Fruit fly (Drosophila melanogaster) whole organism, embryonic: Measurements from ENCODE around the gene Smox.

Experiments used
- Ada2b ChIP-seq: fragments of 200-800 bp; sonication (Bioruptor generic); IDR thresholded peaks from 2 replicates; pipeline ENCODE4 v1.3.6; 2022; ENCODE audit warnings: missing biosample characterization, missing genetic modification characterization
- CG11398 ChIP-seq: fragments of 200-800 bp; sonication (Bioruptor generic); optimal IDR thresholded peaks from 2 replicates; lab custom pipeline; 2016; ENCODE audit warnings: missing biosample characterization, missing genetic modification characterization
- CG12155 ChIP-seq: fragments of 200-800 bp; sonication (Bioruptor generic); optimal IDR thresholded peaks from 3 replicates; lab custom pipeline; 2016; ENCODE audit warnings: missing biosample characterization, missing genetic modification characterization
- CG12299 ChIP-seq: fragments of 200-800 bp; sonication (Bioruptor generic); optimal IDR thresholded peaks from 2 replicates; lab custom pipeline; 2018; ENCODE audit warnings: missing biosample characterization, mild to moderate bottlenecking, missing genetic modification characterization
- CG12391 ChIP-seq: fragments of 200-800 bp; sonication (Bioruptor generic); optimal IDR thresholded peaks from 3 replicates; lab custom pipeline; 2018; ENCODE audit warnings: missing biosample characterization, mild to moderate bottlenecking, missing genetic modification characterization, moderate library complexity
- CG13424 ChIP-seq: fragments of 200-800 bp; sonication (Bioruptor generic); optimal IDR thresholded peaks from 2 replicates; lab custom pipeline; 2019; ENCODE audit warnings: missing biosample characterization, mild to moderate bottlenecking, missing genetic modification characterization, moderate library complexity
- CG13775 ChIP-seq: fragments of 200-800 bp; sonication (Bioruptor generic); optimal IDR thresholded peaks from 3 replicates; lab custom pipeline; 2017; ENCODE audit warnings: missing biosample characterization, mild to moderate bottlenecking, missing genetic modification characterization
- CG15601 ChIP-seq: fragments of 200-800 bp; sonication (Bioruptor generic); optimal IDR thresholded peaks from 3 replicates; lab custom pipeline; 2019; ENCODE audit warnings: missing biosample characterization, mild to moderate bottlenecking, missing genetic modification characterization, moderate library complexity
- CG1792 ChIP-seq: fragments of 200-800 bp; sonication (Bioruptor generic); optimal IDR thresholded peaks from 2 replicates; lab custom pipeline; 2016; ENCODE audit warnings: missing biosample characterization, missing genetic modification characterization
- CG18619 ChIP-seq: fragments of 200-800 bp; sonication (Bioruptor generic); optimal IDR thresholded peaks from 3 replicates; lab custom pipeline; 2017; ENCODE audit warnings: missing biosample characterization, mild to moderate bottlenecking, missing genetic modification characterization
- CG3065 ChIP-seq: fragments of 200-800 bp; sonication (Bioruptor generic); optimal IDR thresholded peaks from 2 replicates; lab custom pipeline; 2016; ENCODE audit warnings: missing biosample characterization, missing genetic modification characterization
- CG3407 ChIP-seq: fragments of 200-800 bp; sonication (Bioruptor generic); optimal IDR thresholded peaks from 2 replicates; lab custom pipeline; 2018; ENCODE audit warnings: missing biosample characterization, mild to moderate bottlenecking, missing genetic modification characterization
- CG42726 ChIP-seq: fragments of 200-800 bp; sonication (Bioruptor generic); IDR thresholded peaks from 2 replicates; pipeline ENCODE4 v1.3.6; 2022; ENCODE audit warnings: missing biosample characterization, missing genetic modification characterization; ENCODE audit not compliant: partially characterized antibody
- CG6272 ChIP-seq: fragments of 200-800 bp; sonication (Bioruptor generic); IDR thresholded peaks from 2 replicates; pipeline ENCODE4 v1.3.6; 2022; ENCODE audit warnings: missing biosample characterization, missing genetic modification characterization
- CG6765 ChIP-seq: fragments of 200-800 bp; sonication (Bioruptor generic); optimal IDR thresholded peaks from 3 replicates; lab custom pipeline; 2017; ENCODE audit warnings: missing biosample characterization, mild to moderate bottlenecking, missing genetic modification characterization
- CG7928 ChIP-seq: fragments of 200-800 bp; sonication (Bioruptor generic); optimal IDR thresholded peaks from 2 replicates; lab custom pipeline; 2017; ENCODE audit warnings: missing biosample characterization, mild to moderate bottlenecking, missing genetic modification characterization
- CG8388 ChIP-seq: fragments of 200-800 bp; sonication (Bioruptor generic); optimal IDR thresholded peaks from 2 replicates; lab custom pipeline; 2019; ENCODE audit warnings: missing biosample characterization, mild to moderate bottlenecking, missing genetic modification characterization, moderate library complexity
- CG9609 ChIP-seq: fragments of 200-800 bp; sonication (Bioruptor generic); optimal IDR thresholded peaks from 3 replicates; lab custom pipeline; 2016; ENCODE audit warnings: missing biosample characterization, missing genetic modification characterization
- CG9797 ChIP-seq: fragments of 200-800 bp; sonication (Bioruptor generic); optimal IDR thresholded peaks from 3 replicates; lab custom pipeline; 2018; ENCODE audit warnings: missing biosample characterization, mild to moderate bottlenecking, missing genetic modification characterization
- Dfd ChIP-seq, 2 experiments: fragments of >200 bp; optimal IDR thresholded peaks; 2 replicates each; lab custom pipeline; 2017; ENCODE audit warnings: missing biosample characterization in 2 of 2, missing genetic modification characterization in 2 of 2
- Dref ChIP-seq: fragments of 200-800 bp; sonication (Bioruptor generic); IDR thresholded peaks from 2 replicates; pipeline ENCODE4 v1.3.6; 2022; ENCODE audit warnings: missing biosample characterization, missing genetic modification characterization
- E2f1 ChIP-seq: fragments of 200-800 bp; sonication (Bioruptor generic); IDR thresholded peaks from 2 replicates; pipeline ENCODE4 v1.3.6; 2022; ENCODE audit warnings: missing biosample characterization, missing genetic modification characterization
- E2f2 ChIP-seq: fragments of 200-800 bp; sonication (Bioruptor generic); IDR thresholded peaks from 2 replicates; pipeline ENCODE4 v1.3.6; 2022; ENCODE audit warnings: missing biosample characterization, missing genetic modification characterization
- Mes4 ChIP-seq: fragments of 200-800 bp; sonication (Bioruptor generic); optimal IDR thresholded peaks from 2 replicates; lab custom pipeline; 2016; ENCODE audit warnings: missing biosample characterization, missing genetic modification characterization
- Mrtf ChIP-seq: fragments of 200-800 bp; sonication (Bioruptor generic); IDR thresholded peaks from 3 replicates; pipeline ENCODE4 v1.3.6; 2022; ENCODE audit warnings: missing biosample characterization, missing genetic modification characterization
- PHDP ChIP-seq: fragments of 200-800 bp; sonication (Bioruptor generic); optimal IDR thresholded peaks from 3 replicates; lab custom pipeline; 2018; ENCODE audit warnings: missing biosample characterization, mild to moderate bottlenecking, missing genetic modification characterization, moderate library complexity
- al ChIP-seq: fragments of 200-800 bp; sonication (Bioruptor generic); IDR thresholded peaks from 2 replicates; pipeline ENCODE4 v1.3.6; 2022; ENCODE audit warnings: missing biosample characterization, missing genetic modification characterization
- caup ChIP-seq: fragments of 200-800 bp; sonication (Bioruptor generic); optimal IDR thresholded peaks from 3 replicates; lab custom pipeline; 2017; ENCODE audit warnings: missing biosample characterization, mild to moderate bottlenecking, missing genetic modification characterization, moderate library complexity; ENCODE audit not compliant: severe bottlenecking
- ci ChIP-seq: fragments of 200-800 bp; sonication (Bioruptor generic); IDR thresholded peaks from 3 replicates; pipeline ENCODE4 v1.3.6; 2022; ENCODE audit warnings: missing biosample characterization, missing genetic modification characterization
- crc ChIP-seq: fragments of 200-800 bp; sonication (Bioruptor generic); optimal IDR thresholded peaks from 2 replicates; lab custom pipeline; 2016; ENCODE audit warnings: missing biosample characterization, missing genetic modification characterization
- crp ChIP-seq, 2 experiments: fragments of 200-800 bp; sonication (Bioruptor generic); optimal IDR thresholded peaks; 2 replicates in 1 of 2; 3 replicates in 1 of 2; lab custom pipeline; 2017; ENCODE audit warnings: missing biosample characterization in 2 of 2, missing genetic modification characterization in 2 of 2, mild to moderate bottlenecking in 1 of 2, moderate library complexity in 1 of 2
- dmrt99B ChIP-seq: fragments of 200-800 bp; sonication (Bioruptor generic); optimal IDR thresholded peaks from 2 replicates; lab custom pipeline; 2018; ENCODE audit warnings: missing biosample characterization, mild to moderate bottlenecking, missing genetic modification characterization, moderate library complexity
- emc ChIP-seq: fragments of 200-800 bp; sonication (Bioruptor generic); optimal IDR thresholded peaks from 2 replicates; lab custom pipeline; 2016; ENCODE audit warnings: missing biosample characterization, missing genetic modification characterization
- eve ChIP-seq, 2 experiments: fragments of >200 bp; optimal IDR thresholded peaks; 2 replicates each; lab custom pipeline; 2017; ENCODE audit warnings: missing biosample characterization in 2 of 2, missing genetic modification characterization in 2 of 2
- ewg ChIP-seq: fragments of 200-800 bp; sonication (Bioruptor generic); optimal IDR thresholded peaks from 3 replicates; lab custom pipeline; 2017; ENCODE audit warnings: mild to moderate bottlenecking, missing biosample characterization, missing genetic modification reagents, missing genetic modification characterization
- fd96Cb ChIP-seq: fragments of 200-800 bp; sonication (Bioruptor generic); optimal IDR thresholded peaks from 2 replicates; lab custom pipeline; 2018; ENCODE audit warnings: missing biosample characterization, mild to moderate bottlenecking, missing genetic modification characterization, moderate library complexity
- fu2 ChIP-seq: fragments of 200-800 bp; sonication (Bioruptor generic); optimal IDR thresholded peaks from 2 replicates; lab custom pipeline; 2016; ENCODE audit warnings: missing biosample characterization, missing genetic modification characterization
- grn ChIP-seq: fragments of 200-800 bp; sonication (Bioruptor generic); optimal IDR thresholded peaks from 3 replicates; lab custom pipeline; 2017; ENCODE audit warnings: missing biosample characterization, missing genetic modification characterization
- klu ChIP-seq: fragments of 200-800 bp; sonication (Bioruptor generic); IDR thresholded peaks from 2 replicates; pipeline ENCODE4 v1.3.6; 2022; ENCODE audit warnings: missing biosample characterization, missing genetic modification characterization
- luna ChIP-seq: fragments of 200-800 bp; sonication (Bioruptor generic); optimal IDR thresholded peaks from 2 replicates; lab custom pipeline; 2016; ENCODE audit warnings: missing biosample characterization, missing genetic modification characterization
- nmo ChIP-seq: fragments of 200-800 bp; sonication (Bioruptor generic); optimal IDR thresholded peaks from 2 replicates; lab custom pipeline; 2018; ENCODE audit warnings: missing biosample characterization, mild to moderate bottlenecking, missing genetic modification characterization, moderate library complexity
- ranshi ChIP-seq: fragments of 200-800 bp; sonication (Bioruptor generic); IDR thresholded peaks from 2 replicates; pipeline ENCODE4 v1.3.6; 2022; ENCODE audit warnings: missing biosample characterization, missing genetic modification characterization
- repo ChIP-seq: fragments of 200-800 bp; sonication (Bioruptor generic); optimal IDR thresholded peaks from 2 replicates; lab custom pipeline; 2016; ENCODE audit warnings: missing biosample characterization, missing genetic modification characterization
- sd ChIP-seq: fragments of 200-800 bp; sonication (Bioruptor generic); optimal IDR thresholded peaks from 3 replicates; lab custom pipeline; 2018; ENCODE audit warnings: missing biosample characterization, mild to moderate bottlenecking, missing genetic modification characterization, moderate library complexity
- seq ChIP-seq: fragments of 200-800 bp; sonication (Bioruptor generic); IDR thresholded peaks from 2 replicates; pipeline ENCODE4 v1.3.6; 2022; ENCODE audit warnings: missing biosample characterization, missing genetic modification characterization
- stwl ChIP-seq: fragments of 200-800 bp; sonication (Bioruptor generic); optimal IDR thresholded peaks from 3 replicates; lab custom pipeline; 2018; ENCODE audit warnings: missing biosample characterization, mild to moderate bottlenecking, missing genetic modification characterization, moderate library complexity
- tap ChIP-seq: fragments of 200-800 bp; optimal IDR thresholded peaks from 3 replicates; lab custom pipeline; 2019; ENCODE audit warnings: missing biosample characterization, mild to moderate bottlenecking, missing genetic modification characterization, moderate library complexity
- usp ChIP-seq: fragments of >200 bp; optimal IDR thresholded peaks from 2 replicates; lab custom pipeline; 2017; ENCODE audit warnings: missing biosample characterization, missing genetic modification characterization
- zf30C ChIP-seq: fragments of 200-800 bp; sonication (Bioruptor generic); optimal IDR thresholded peaks from 3 replicates; lab custom pipeline; 2018; ENCODE audit warnings: missing biosample characterization, mild to moderate bottlenecking, missing genetic modification characterization
- zfh1 ChIP-seq: fragments of 200-800 bp; sonication (Bioruptor generic); IDR thresholded peaks from 3 replicates; pipeline ENCODE4 v1.3.6; 2022; ENCODE audit warnings: missing biosample characterization, missing genetic modification characterization

Smox gene

dm6 chrX:8131693-8132313 is 10.3 kb downstream of the Smox start, which contains the start of gene CG10958 (continued):
- TF ChIP-seq fu2 (GFP tag; lab: Kevin White, UChicago) = no peak
- no peak for TF ChIP-seq zf30C (GFP tag; lab: Kevin White, UChicago)
- no peak for TF ChIP-seq CG9797 (GFP tag; lab: Kevin White, UChicago)
- peak; percentile 80 for TF ChIP-seq CG12391 (tag; lab: Kevin White, UChicago)
- no peak for TF ChIP-seq Mes4 (GFP tag; lab: Kevin White, UChicago)
- TF ChIP-seq CG6765 (GFP tag; lab: Kevin White, UChicago) = no peak
- peak; percentile 20 for TF ChIP-seq CG3407
- peak; percentile 64 for TF ChIP-seq PHDP
- no peak for TF ChIP-seq tap (tag; lab: Kevin White, UChicago)
- peak; percentile 45 for TF ChIP-seq CG8388 (GFP tag; lab: Kevin White, UChicago)
- TF ChIP-seq repo (GFP tag; lab: Kevin White, UChicago) = no peak
- no peak for TF ChIP-seq dmrt99B (tag; lab: Kevin White, UChicago)
- no peak for TF ChIP-seq CG42726
- peak; percentile 28 for TF ChIP-seq fd96Cb (tag; lab: Kevin White, UChicago)
- peak; percentile 49 for TF ChIP-seq nmo (GFP tag; lab: Kevin White, UChicago)
- TF ChIP-seq usp (GFP tag; lab: Kevin White, UChicago) = no peak
- TF ChIP-seq grn (GFP tag; lab: Kevin White, UChicago) = no peak
- peak; percentile 63 for TF ChIP-seq CG12155 (GFP tag; lab: Kevin White, UChicago)
- no peak for TF ChIP-seq CG11398 (GFP tag; lab: Kevin White, UChicago)
- TF ChIP-seq CG18619 (GFP tag; lab: Kevin White, UChicago) = peak; percentile 9
- no peak for TF ChIP-seq emc (GFP tag; lab: Kevin White, UChicago)
- TF ChIP-seq crp (GFP tag; optimal IDR thresholded peaks at IDR 0.05; lab: Kevin White, UChicago) = peak in 1 of 2 experiments; percentile 23
- TF ChIP-seq CG3065 (GFP tag; lab: Kevin White, UChicago) = peak; percentile 36
- TF ChIP-seq CG1792 (GFP tag; lab: Kevin White, UChicago) = no peak
- TF ChIP-seq caup = peak; percentile 56
- TF ChIP-seq stwl (tag; lab: Kevin White, UChicago) = peak; percentile 61
- peak; percentile 66; the same call in 2 of the 3 replicates for TF ChIP-seq zfh1 (GFP tag; lab: Robert Waterston, UW)
- no peak for TF ChIP-seq luna (GFP tag; lab: Kevin White, UChicago)
- peak; percentile 36 for TF ChIP-seq sd (tag; lab: Kevin White, UChicago)
- TF ChIP-seq klu (GFP tag; lab: Robert Waterston, UW) = no peak
- no peak for TF ChIP-seq eve (GFP tag; optimal IDR thresholded peaks at IDR 0.05; lab: Kevin White, UChicago)
- peak; percentile 55 for TF ChIP-seq E2f2
- no peak for TF ChIP-seq CG7928
- no peak for TF ChIP-seq ewg (GFP tag; lab: Kevin White, UChicago)
- no peak for TF ChIP-seq ranshi (GFP tag; lab: Robert Waterston, UW)
- 0 out of 2 replicates have a peak, but pooled peaks have one; percentile 51 for TF ChIP-seq CG6272
- TF ChIP-seq ci = 0 out of 3 replicates have a peak, but pooled peaks have one; percentile 37
- peak; percentile 73 for TF ChIP-seq CG13775
- no peak for TF ChIP-seq E2f1
- peak; percentile 47 for TF ChIP-seq CG13424 (tag; lab: Kevin White, UChicago)
- no peak for TF ChIP-seq crc (GFP tag; lab: Kevin White, UChicago)
- peak; percentile 47 for TF ChIP-seq Ada2b (GFP tag; lab: Robert Waterston, UW)
- peak; percentile 46 for TF ChIP-seq CG12299
- TF ChIP-seq CG9609 (GFP tag; lab: Kevin White, UChicago) = peak; percentile 4
- peak; percentile 59 for TF ChIP-seq Dref (GFP tag; lab: Robert Waterston, UW)
- no peak for TF ChIP-seq Mrtf
- 0 out of 2 replicates have a peak, but pooled peaks have one; percentile 31 for TF ChIP-seq seq (GFP tag; lab: Robert Waterston, UW)
- no peak; the same call in 1 of the 2 replicates for TF ChIP-seq al (GFP tag; lab: Robert Waterston, UW)
- no peak for TF ChIP-seq Dfd (GFP tag; optimal IDR thresholded peaks at IDR 0.05; lab: Kevin White, UChicago)
- TF ChIP-seq CG15601 (tag; lab: Kevin White, UChicago) = peak; percentile 18
